Worm (Caenorhabditis elegans): ENCODE data around the gene Y57G11C.14.

Y57G11C.14 gene

DNA sequence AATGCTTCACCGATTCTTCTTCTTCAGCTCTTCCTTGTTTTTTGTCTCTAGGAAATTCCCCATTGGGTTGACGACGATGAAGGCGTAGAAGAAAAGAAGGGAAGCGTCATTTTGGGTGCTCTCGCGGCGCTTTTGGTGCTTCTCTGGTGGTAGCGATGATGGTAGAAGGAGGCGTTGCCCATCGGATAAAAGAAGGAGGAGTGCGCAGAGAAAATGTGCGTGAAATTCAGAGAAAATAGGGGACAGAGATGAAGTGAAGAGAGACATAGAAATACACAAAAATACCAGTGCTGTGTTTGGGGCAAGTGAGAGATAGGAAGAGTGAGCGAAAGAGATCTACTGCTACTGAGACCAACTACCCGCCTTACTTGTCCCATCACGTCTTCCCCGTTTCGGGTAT, 7.8 kb downstream of the Y57G11C.14 start, which contains the start of gene oig-5:
TSS of gene oig-5 (plus strand) at position 301 of the 400 bp plus-strand sequence.
- no peak for TF ChIP-seq tab-1 (GFP tag; IDR thresholded peaks at IDR 0.05)

DNA sequence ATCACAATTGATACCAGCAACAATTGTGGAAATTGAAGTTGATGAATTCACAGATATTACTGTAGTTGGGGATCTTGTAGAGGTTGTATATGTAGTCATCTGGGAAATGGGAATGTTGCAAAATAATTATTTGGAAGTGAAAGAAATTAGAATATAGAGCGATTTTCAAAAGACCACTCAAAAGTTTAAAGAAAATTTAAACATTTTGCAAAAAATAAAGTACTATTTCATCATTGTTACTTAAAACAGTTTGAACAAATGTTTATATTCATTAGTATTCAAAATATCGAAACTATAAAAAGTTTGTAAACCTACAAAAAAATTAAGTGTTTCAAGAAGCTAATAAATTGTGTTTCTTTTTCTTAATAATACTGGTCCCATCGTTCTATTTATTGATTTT, 17.2 kb downstream of the Y57G11C.14 start, which contains the start of gene Y57G11C.46:
TSS of gene Y57G11C.46 (minus strand) at position 101 of the 400 bp plus-strand sequence.
- TF ChIP-seq ztf-23 (GFP tag; IDR thresholded peaks at IDR 0.05): no peak
- no peak for TF ChIP-seq med-1 (GFP tag; optimal IDR thresholded peaks at IDR 0.05; ENCODE audit: insufficient read depth)
- no peak for TF ChIP-seq ref-1 (GFP tag; conservative IDR thresholded peaks at IDR 0.05)
- TF ChIP-seq T22C8.4 (GFP tag; IDR thresholded peaks at IDR 0.05): no peak
- no peak for TF ChIP-seq ztf-29 (GFP tag; IDR thresholded peaks at IDR 0.05)
- no peak for TF ChIP-seq klf-2 (GFP tag; conservative IDR thresholded peaks at IDR 0.05)
- TF ChIP-seq flt-1 (GFP tag; IDR thresholded peaks at IDR 0.05): no peak
- TF ChIP-seq tab-1 (GFP tag; IDR thresholded peaks at IDR 0.05): no peak
- no peak for TF ChIP-seq cog-1 (tag; optimal IDR thresholded peaks at IDR 0.05)

DNA sequence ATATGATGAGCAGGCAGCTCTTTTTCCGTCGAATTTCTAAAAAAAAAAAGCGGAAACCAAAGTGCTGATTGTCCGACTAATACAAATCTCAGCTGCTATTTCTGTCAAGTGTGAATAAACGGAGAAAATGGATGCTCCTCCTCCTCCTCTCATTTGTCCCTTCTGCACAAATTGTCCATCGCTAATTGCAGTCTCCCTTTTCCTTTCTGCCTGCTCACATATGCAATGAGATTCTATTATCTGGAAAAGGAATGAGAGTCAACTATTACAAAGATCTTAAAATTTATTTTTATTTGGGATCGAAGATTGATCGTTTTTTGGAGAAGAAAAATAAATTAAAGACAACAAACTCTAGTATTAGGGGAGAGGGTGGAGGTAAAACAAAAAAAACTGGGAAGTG, 23.2 kb downstream of the Y57G11C.14 start:
- TF ChIP-seq klf-2 (GFP tag; conservative IDR thresholded peaks at IDR 0.05) (no peak), ztf-23 (GFP tag; IDR thresholded peaks at IDR 0.05) (no peak), flt-1 (GFP tag; IDR thresholded peaks at IDR 0.05) (peak; percentile 14; the same call in 1 of the 2 replicates), med-1 (GFP tag; optimal IDR thresholded peaks at IDR 0.05; ENCODE audit: insufficient read depth) (no peak)

- no peak for TF ChIP-seq med-1 (GFP tag; optimal IDR thresholded peaks at IDR 0.05; ENCODE audit: insufficient read depth)
- peak; percentile 40; the same call in 1 of the 2 replicates for TF ChIP-seq T22C8.4 (GFP tag; IDR thresholded peaks at IDR 0.05)
These were observed 25.1 kb downstream of the Y57G11C.14 start for ce11 chrIV:14824201-14824600.

ce11 chrIV:14824878-14825352, 25.8 kb downstream of the Y57G11C.14 start, which contains the start of gene sec-61.A:
sec-61.A (minus strand) TSS chrIV:14825264.
- TF ChIP-seq cog-1 (tag; optimal IDR thresholded peaks at IDR 0.05) (peak; percentile 78), flt-1 (GFP tag; IDR thresholded peaks at IDR 0.05) (0 out of 2 replicates have a peak, but pooled peaks have one; percentile 13), ztf-29 (GFP tag; IDR thresholded peaks at IDR 0.05) (no peak)

- no peak for TF ChIP-seq flt-1 (GFP tag; IDR thresholded peaks at IDR 0.05)
- no peak for TF ChIP-seq ztf-23 (GFP tag; IDR thresholded peaks at IDR 0.05)
- no peak for TF ChIP-seq cog-1 (tag; optimal IDR thresholded peaks at IDR 0.05)
- no peak for TF ChIP-seq ref-1 (GFP tag; conservative IDR thresholded peaks at IDR 0.05)
- TF ChIP-seq ztf-29 (GFP tag; IDR thresholded peaks at IDR 0.05): no peak
- TF ChIP-seq tab-1 (GFP tag; IDR thresholded peaks at IDR 0.05): no peak
- no peak for TF ChIP-seq med-1 (GFP tag; optimal IDR thresholded peaks at IDR 0.05; ENCODE audit: insufficient read depth)
These were observed 26.3 kb downstream of the Y57G11C.14 start, which contains the start of gene rps-18 for ce11 chrIV:14825379-14825778. rps-18 (plus strand) TSS chrIV:14825679.

ce11 chrIV:14826151-14826757, 27.1 kb downstream of the Y57G11C.14 start:
- TF ChIP-seq ztf-23 (GFP tag; IDR thresholded peaks at IDR 0.05): no peak
- TF ChIP-seq ztf-29 (GFP tag; IDR thresholded peaks at IDR 0.05): no peak
- no peak for TF ChIP-seq flt-1 (GFP tag; IDR thresholded peaks at IDR 0.05)
- TF ChIP-seq klf-2 (GFP tag; conservative IDR thresholded peaks at IDR 0.05): no peak
- TF ChIP-seq tab-1 (GFP tag; IDR thresholded peaks at IDR 0.05): no peak
- TF ChIP-seq ref-1 (GFP tag; conservative IDR thresholded peaks at IDR 0.05): no peak
- no peak for TF ChIP-seq med-1 (GFP tag; optimal IDR thresholded peaks at IDR 0.05; ENCODE audit: insufficient read depth)
- TF ChIP-seq cog-1 (tag; optimal IDR thresholded peaks at IDR 0.05): no peak
- no peak for TF ChIP-seq T22C8.4 (GFP tag; IDR thresholded peaks at IDR 0.05)

DNA sequence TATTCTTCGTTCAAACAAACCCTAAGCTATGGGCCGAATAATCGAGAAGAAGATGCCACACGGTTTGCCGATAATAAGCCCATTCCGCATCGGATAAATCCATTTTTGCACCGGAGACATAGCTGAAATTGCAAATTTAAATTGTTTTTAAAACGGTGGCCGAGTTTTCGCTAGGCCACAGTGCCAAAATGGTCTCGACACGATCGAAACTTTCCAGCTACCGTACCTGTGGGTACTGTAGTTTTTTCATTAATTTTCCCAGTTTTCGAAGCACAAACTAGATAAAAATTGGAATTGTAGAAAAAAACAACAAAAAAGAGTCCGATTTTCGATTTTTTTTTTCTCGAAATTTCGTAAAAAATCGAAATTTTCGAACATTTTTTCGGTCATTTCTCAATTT, 29.1 kb downstream of the Y57G11C.14 start:
- no peak for TF ChIP-seq cog-1 (tag; optimal IDR thresholded peaks at IDR 0.05)

- no peak for TF ChIP-seq T22C8.4 (GFP tag; IDR thresholded peaks at IDR 0.05)
- no peak for TF ChIP-seq ztf-29 (GFP tag; IDR thresholded peaks at IDR 0.05)
- TF ChIP-seq cog-1 (tag; optimal IDR thresholded peaks at IDR 0.05): no peak
- TF ChIP-seq ref-1 (GFP tag; conservative IDR thresholded peaks at IDR 0.05): no peak
- TF ChIP-seq ztf-23 (GFP tag; IDR thresholded peaks at IDR 0.05): no peak
- no peak for TF ChIP-seq med-1 (GFP tag; optimal IDR thresholded peaks at IDR 0.05; ENCODE audit: insufficient read depth)
- no peak for TF ChIP-seq flt-1 (GFP tag; IDR thresholded peaks at IDR 0.05)
- no peak for TF ChIP-seq tab-1 (GFP tag; IDR thresholded peaks at IDR 0.05)
- TF ChIP-seq klf-2 (GFP tag; conservative IDR thresholded peaks at IDR 0.05): no peak
These were observed 29.9 kb downstream of the Y57G11C.14 start, which contains the start of gene hhat-2 for ce11 chrIV:14829026-14829425. hhat-2 (minus strand) TSS chrIV:14829126.

ce11 chrIV:14833537-14833936, 34.4 kb downstream of the Y57G11C.14 start:
- no peak for TF ChIP-seq ztf-29 (GFP tag; IDR thresholded peaks at IDR 0.05)

DNA sequence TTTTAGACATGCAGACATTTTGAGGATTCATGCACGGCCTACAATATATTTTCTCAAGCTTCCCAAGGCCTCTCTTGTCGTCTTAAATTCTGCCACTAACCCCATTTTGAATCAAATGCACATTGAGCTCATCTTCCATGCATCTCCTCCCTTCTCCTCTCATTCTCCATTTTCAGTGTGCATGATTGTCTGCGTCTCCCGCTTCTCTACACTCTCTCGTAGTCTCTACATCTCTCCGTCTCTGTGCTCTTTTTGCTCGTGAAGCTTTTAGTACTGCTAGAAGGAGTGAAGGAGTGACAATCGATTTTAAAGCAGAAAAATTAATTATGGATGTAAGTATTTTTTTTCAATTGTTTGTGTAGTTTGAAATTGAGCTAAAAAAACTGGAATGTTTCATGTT, 37.8 kb downstream of the Y57G11C.14 start, which contains the start of gene Y57G11C.22:
TSS of gene Y57G11C.22 (plus strand) at position 327 of the 400 bp plus-strand sequence.
- TF ChIP-seq ztf-29 (GFP tag; IDR thresholded peaks at IDR 0.05) (no peak), med-1 (GFP tag; optimal IDR thresholded peaks at IDR 0.05; ENCODE audit: insufficient read depth) (no peak), ztf-23 (GFP tag; IDR thresholded peaks at IDR 0.05) (no peak), ref-1 (GFP tag; conservative IDR thresholded peaks at IDR 0.05) (no peak), klf-2 (GFP tag; conservative IDR thresholded peaks at IDR 0.05) (no peak), flt-1 (GFP tag; IDR thresholded peaks at IDR 0.05) (no peak), cog-1 (tag; optimal IDR thresholded peaks at IDR 0.05) (no peak), tab-1 (GFP tag; IDR thresholded peaks at IDR 0.05) (no peak), T22C8.4 (GFP tag; IDR thresholded peaks at IDR 0.05) (no peak)
